Fruit fly (Drosophila melanogaster) whole organism, pupa: ENCODE measurements around the gene eIF3l.

ENCODE experiments used
- CG10348 ChIP-seq: fragments of 200-800 bp; sonication (Bioruptor generic); IDR thresholded peaks from 2 replicates; pipeline ENCODE4 v1.3.6; 2022; ENCODE audit warnings: missing biosample characterization, missing genetic modification characterization
- CG12605 ChIP-seq: fragments of 200-800 bp; sonication (Bioruptor generic); IDR thresholded peaks from 2 replicates; pipeline ENCODE4 v1.3.6; 2022; ENCODE audit warnings: missing biosample characterization, missing genetic modification characterization
- CG13204 ChIP-seq: fragments of 200-800 bp; sonication (Bioruptor generic); optimal IDR thresholded peaks from 2 replicates; lab custom pipeline; 2018; ENCODE audit warnings: missing biosample characterization, mild to moderate bottlenecking, missing genetic modification characterization, moderate library complexity
- CG14655 ChIP-seq: fragments of 200-800 bp; sonication (Bioruptor generic); optimal IDR thresholded peaks from 3 replicates; lab custom pipeline; 2017; ENCODE audit warnings: mild to moderate bottlenecking, missing biosample characterization, missing genetic modification reagents, missing genetic modification characterization
- CG15710 ChIP-seq: fragments of 200-800 bp; sonication (Bioruptor generic); optimal IDR thresholded peaks from 2 replicates; lab custom pipeline; 2018; ENCODE audit warnings: missing biosample characterization, mild to moderate bottlenecking, missing genetic modification characterization, moderate library complexity
- CG17806 ChIP-seq: fragments of 200-800 bp; sonication (Bioruptor generic); optimal IDR thresholded peaks from 2 replicates; lab custom pipeline; 2018; ENCODE audit warnings: missing biosample characterization, mild to moderate bottlenecking, missing genetic modification characterization, moderate library complexity
- CG32121 ChIP-seq: fragments of 200-800 bp; sonication (Bioruptor generic); IDR thresholded peaks from 2 replicates; pipeline ENCODE4 v1.3.6; 2022; ENCODE audit warnings: missing biosample characterization, missing genetic modification characterization
- CG34367 ChIP-seq: fragments of 200-800 bp; sonication (Bioruptor generic); optimal IDR thresholded peaks from 2 replicates; lab custom pipeline; 2018; ENCODE audit warnings: missing biosample characterization, mild to moderate bottlenecking, missing genetic modification characterization
- CG4496 ChIP-seq: fragments of 200-800 bp; sonication (Bioruptor generic); IDR thresholded peaks from 3 replicates; pipeline ENCODE4 v1.3.6; 2022; ENCODE audit warnings: missing biosample characterization, missing genetic modification characterization
- CG8159 ChIP-seq: fragments of 200-800 bp; sonication (Bioruptor generic); optimal IDR thresholded peaks from 3 replicates; lab custom pipeline; 2018; ENCODE audit warnings: missing biosample characterization, mild to moderate bottlenecking, missing genetic modification characterization, moderate library complexity
- CG8301 ChIP-seq: fragments of 200-800 bp; sonication (Bioruptor generic); optimal IDR thresholded peaks from 2 replicates; lab custom pipeline; 2018; ENCODE audit warnings: missing biosample characterization, mild to moderate bottlenecking, missing genetic modification characterization
- CG9948 ChIP-seq: fragments of 200-800 bp; sonication (Bioruptor generic); optimal IDR thresholded peaks from 2 replicates; lab custom pipeline; 2018; ENCODE audit warnings: missing biosample characterization, mild to moderate bottlenecking, missing genetic modification characterization, moderate library complexity
- D1 ChIP-seq: fragments of 200-800 bp; sonication (Bioruptor generic); optimal IDR thresholded peaks from 2 replicates; lab custom pipeline; 2018; ENCODE audit warnings: missing biosample characterization, mild to moderate bottlenecking, missing genetic modification characterization, moderate library complexity
- EcR ChIP-seq: fragments of 200-800 bp; sonication (Bioruptor generic); optimal IDR thresholded peaks from 3 replicates; lab custom pipeline; 2019; ENCODE audit warnings: missing biosample characterization, missing genetic modification characterization, mild to moderate bottlenecking, moderate library complexity, missing genetic modification reagents
- Ets98B ChIP-seq: fragments of 200-800 bp; sonication (Bioruptor generic); IDR thresholded peaks from 2 replicates; pipeline ENCODE4 v1.3.6; 2022; ENCODE audit warnings: missing biosample characterization, missing genetic modification characterization
- Pif1A ChIP-seq: fragments of 200-800 bp; sonication (Bioruptor generic); optimal IDR thresholded peaks from 3 replicates; lab custom pipeline; 2016; ENCODE audit warnings: missing biosample characterization, missing genetic modification characterization
- Pif1B ChIP-seq: fragments of 200-800 bp; sonication (Bioruptor generic); optimal IDR thresholded peaks from 3 replicates; lab custom pipeline; 2016; ENCODE audit warnings: missing biosample characterization, missing genetic modification characterization
- Snoo ChIP-seq: fragments of 200-800 bp; sonication (Bioruptor generic); optimal IDR thresholded peaks from 3 replicates; lab custom pipeline; 2017; ENCODE audit warnings: missing biosample characterization, mild to moderate bottlenecking, missing genetic modification characterization, inconsistent platforms
- fd96Ca ChIP-seq: fragments of 200-800 bp; sonication (Bioruptor generic); IDR thresholded peaks from 3 replicates; pipeline ENCODE4 v1.3.6; 2022; ENCODE audit warnings: missing biosample characterization, missing genetic modification characterization
- gl ChIP-seq: fragments of 200-800 bp; sonication (Bioruptor generic); optimal IDR thresholded peaks from 2 replicates; lab custom pipeline; 2018; ENCODE audit warnings: missing biosample characterization, mild to moderate bottlenecking, missing genetic modification characterization
- rn ChIP-seq: fragments of 200-800 bp; sonication (Bioruptor generic); IDR thresholded peaks from 2 replicates; pipeline ENCODE4 v1.3.6; 2022; ENCODE audit warnings: missing biosample characterization, missing genetic modification characterization

Gene eIF3l

dm6 chr3L:12162156-12162682, 16.3 kb upstream of the eIF3l start:
- TF ChIP-seq Ets98B (GFP tag; lab: Robert Waterston, UW) (no peak), CG14655 (GFP tag; lab: Kevin White, UChicago) (no peak), CG17806 (no peak)

dm6 chr3L:12149024-12149423, 3.1 kb upstream of the eIF3l start, which contains the start of gene CG32099:
Gene CG32099, plus strand, starts transcription at chr3L:12149273.
- TF ChIP-seq D1 (tag; lab: Kevin White, UChicago) (no peak), Pif1A (GFP tag; lab: Kevin White, UChicago) (no peak), CG8159 (tag; lab: Kevin White, UChicago) (no peak), Pif1B (GFP tag; lab: Kevin White, UChicago) (no peak), gl (tag; lab: Kevin White, UChicago) (no peak), CG14655 (GFP tag; lab: Kevin White, UChicago) (no peak), CG17806 (no peak), CG15710 (tag; lab: Kevin White, UChicago) (no peak), CG32121 (GFP tag; lab: Robert Waterston, UW) (no peak), Snoo (tag; lab: Kevin White, UChicago) (no peak)

- no peak for TF ChIP-seq CG8301 (tag; lab: Kevin White, UChicago)
- no peak for TF ChIP-seq CG4496 (GFP tag; lab: Robert Waterston, UW)
- no peak for TF ChIP-seq CG15710 (tag; lab: Kevin White, UChicago)
- no peak for TF ChIP-seq CG34367 (tag; lab: Kevin White, UChicago)
Measured at dm6 chr3L:12146970-12147369, 1.1 kb upstream of the eIF3l start.

dm6 chr3L:12139232-12139698, 6.6 kb downstream of the eIF3l start:
- TF ChIP-seq CG13204 (GFP tag; lab: Kevin White, UChicago) (no peak), CG8301 (tag; lab: Kevin White, UChicago) (peak; percentile 39), CG17806 (peak; percentile 43), CG32121 (GFP tag; lab: Robert Waterston, UW) (no peak; the same call in 1 of the 2 replicates), CG8159 (tag; lab: Kevin White, UChicago) (peak; percentile 54), CG4496 (GFP tag; lab: Robert Waterston, UW) (peak; percentile 62), EcR (GFP tag; lab: Kevin White, UChicago) (no peak), CG15710 (tag; lab: Kevin White, UChicago) (peak; percentile 44), Pif1A (GFP tag; lab: Kevin White, UChicago) (no peak), D1 (tag; lab: Kevin White, UChicago) (no peak), fd96Ca (GFP tag; lab: Robert Waterston, UW) (0 out of 3 replicates have a peak, but pooled peaks have one; percentile 43), Ets98B (GFP tag; lab: Robert Waterston, UW) (peak; percentile 43), Snoo (tag; lab: Kevin White, UChicago) (peak; percentile 51), CG10348 (GFP tag; lab: Robert Waterston, UW) (no peak), CG34367 (tag; lab: Kevin White, UChicago) (peak; percentile 26), CG14655 (GFP tag; lab: Kevin White, UChicago) (no peak), CG12605 (GFP tag; lab: Robert Waterston, UW) (0 out of 2 replicates have a peak, but pooled peaks have one; percentile 11), Pif1B (GFP tag; lab: Kevin White, UChicago) (no peak), rn (GFP tag; lab: Robert Waterston, UW) (no peak), gl (tag; lab: Kevin White, UChicago) (no peak), CG9948 (tag; lab: Kevin White, UChicago) (peak; percentile 39)
- TF ChIP-seq, all 21 proteins: peak for 11

dm6 chr3L:12138113-12138899, 7.6 kb downstream of the eIF3l start, which contains the start of the genes ND-SGDH and RhoGAP68F:
Gene ND-SGDH, minus strand, starts transcription at chr3L:12138584.
Gene RhoGAP68F, plus strand, starts transcription at chr3L:12138868.
- TF ChIP-seq Pif1B (GFP tag; lab: Kevin White, UChicago), result peak; percentile 40
- no peak for TF ChIP-seq CG14655 (GFP tag; lab: Kevin White, UChicago)
- peak; percentile 75 for TF ChIP-seq CG8159 (tag; lab: Kevin White, UChicago)
- no peak for TF ChIP-seq Pif1A (GFP tag; lab: Kevin White, UChicago)
- TF ChIP-seq Snoo (tag; lab: Kevin White, UChicago), result peak; percentile 67
- TF ChIP-seq CG12605 (GFP tag; lab: Robert Waterston, UW), result no peak
- peak; percentile 53 for TF ChIP-seq CG8301 (tag; lab: Kevin White, UChicago)
- TF ChIP-seq CG13204 (GFP tag; lab: Kevin White, UChicago), result no peak
- 0 out of 3 replicates have a peak, but pooled peaks have one; percentile 36 for TF ChIP-seq CG4496 (GFP tag; lab: Robert Waterston, UW)
- TF ChIP-seq EcR (GFP tag; lab: Kevin White, UChicago), result no peak
- peak; percentile 53; the same call in 1 of the 2 replicates for TF ChIP-seq Ets98B (GFP tag; lab: Robert Waterston, UW)
- TF ChIP-seq CG15710 (tag; lab: Kevin White, UChicago), result peak; percentile 76
- peak; percentile 45; the same call in 1 of the 2 replicates for TF ChIP-seq CG32121 (GFP tag; lab: Robert Waterston, UW)
- no peak for TF ChIP-seq D1 (tag; lab: Kevin White, UChicago)
- TF ChIP-seq gl (tag; lab: Kevin White, UChicago), result no peak
- TF ChIP-seq CG34367 (tag; lab: Kevin White, UChicago), result peak; percentile 53
- TF ChIP-seq rn (GFP tag; lab: Robert Waterston, UW), result no peak
- TF ChIP-seq CG10348 (GFP tag; lab: Robert Waterston, UW), result 0 out of 2 replicates have a peak, but pooled peaks have one; percentile 20
- no peak; the same call in 2 of the 3 replicates for TF ChIP-seq fd96Ca (GFP tag; lab: Robert Waterston, UW)
- TF ChIP-seq CG17806, result peak; percentile 48
- peak; percentile 54 for TF ChIP-seq CG9948 (tag; lab: Kevin White, UChicago)
